Worm (Caenorhabditis elegans) whole organism, mixed stage, embryonic: ENCODE measurements around the gene F10C1.23.

ENCODE experiments used
- bed-3 ChIP-seq: fragments of 200-800 bp; sonication (Bioruptor generic); optimal IDR thresholded peaks from 3 replicates; lab custom pipeline; 2018; ENCODE audit warnings: mild to moderate bottlenecking, missing genetic modification characterization, moderate library complexity, missing compliant biosample characterization
- blmp-1 ChIP-seq: fragments of 150-350 bp; optimal IDR thresholded peaks from 2 replicates; lab custom pipeline; 2014; ENCODE audit warnings: missing biosample characterization, missing genetic modification characterization
- ceh-39 ChIP-seq: fragments of 150-350 bp; optimal IDR thresholded peaks from 2 replicates; lab custom pipeline; 2014; ENCODE audit warnings: missing biosample characterization, missing genetic modification characterization
- ceh-43 ChIP-seq: fragments of 200-800 bp; sonication (Bioruptor generic); optimal IDR thresholded peaks from 2 replicates; lab custom pipeline; 2018; ENCODE audit warnings: mild to moderate bottlenecking, missing genetic modification characterization, moderate library complexity, missing compliant biosample characterization
- ceh-83 ChIP-seq: fragments of 200-800 bp; sonication (Bioruptor generic); optimal IDR thresholded peaks from 2 replicates; lab custom pipeline; 2018; ENCODE audit warnings: mild to moderate bottlenecking, missing genetic modification characterization, missing compliant biosample characterization
- ces-1 ChIP-seq: fragments of 150-350 bp; optimal IDR thresholded peaks from 2 replicates; lab custom pipeline; 2014; ENCODE audit warnings: missing biosample characterization, missing genetic modification reagents, missing genetic modification characterization
- cnd-1 ChIP-seq: fragments of 200-800 bp; sonication (Bioruptor generic); optimal IDR thresholded peaks from 2 replicates; lab custom pipeline; 2018; ENCODE audit warnings: mild to moderate bottlenecking, missing genetic modification characterization, missing compliant biosample characterization
- drap-1 ChIP-seq: fragments of 200-800 bp; sonication (Bioruptor generic); optimal IDR thresholded peaks from 3 replicates; lab custom pipeline; 2018; ENCODE audit warnings: mild to moderate bottlenecking, missing genetic modification characterization, missing compliant biosample characterization
- elt-1 ChIP-seq: sonication (generic microtip); optimal IDR thresholded peaks from 2 replicates; lab custom pipeline; 2017; ENCODE audit warnings: missing genetic modification characterization, mild to moderate bottlenecking, missing compliant biosample characterization, antibody characterized with exemption, moderate library complexity, borderline replicate concordance; ENCODE audit not compliant: insufficient read depth
- elt-3 ChIP-seq: fragments of 150-350 bp; optimal IDR thresholded peaks from 2 replicates; lab custom pipeline; 2014; ENCODE audit warnings: missing biosample characterization, missing genetic modification characterization
- flh-1 ChIP-seq: fragments of 200-800 bp; sonication (Bioruptor generic); optimal IDR thresholded peaks from 2 replicates; lab custom pipeline; 2018; ENCODE audit warnings: mild to moderate bottlenecking, missing genetic modification characterization, moderate library complexity, missing compliant biosample characterization
- ham-2 ChIP-seq: fragments of 200-800 bp; sonication (Bioruptor generic); optimal IDR thresholded peaks from 2 replicates; lab custom pipeline; 2018; ENCODE audit warnings: mild to moderate bottlenecking, missing genetic modification characterization, missing compliant biosample characterization
- hlh-1 ChIP-seq: fragments of 150-350 bp; optimal IDR thresholded peaks from 2 replicates; lab custom pipeline; 2014; ENCODE audit warnings: missing biosample characterization, missing genetic modification reagents, missing genetic modification characterization
- lin-13 ChIP-seq: fragments of 150-350 bp; optimal IDR thresholded peaks from 2 replicates; lab custom pipeline; 2014; ENCODE audit warnings: missing biosample characterization, missing genetic modification characterization
- lin-32 ChIP-seq: fragments of 200-800 bp; sonication (Bioruptor generic); optimal IDR thresholded peaks from 2 replicates; lab custom pipeline; 2018; ENCODE audit warnings: mild to moderate bottlenecking, missing genetic modification characterization, missing compliant biosample characterization
- mab-5 ChIP-seq: fragments of 150-350 bp; optimal IDR thresholded peaks from 2 replicates; lab custom pipeline; 2014; ENCODE audit warnings: missing biosample characterization, missing genetic modification characterization
- mls-2 ChIP-seq: sonication (generic microtip); optimal IDR thresholded peaks from 2 replicates; lab custom pipeline; 2016; ENCODE audit warnings: mild to moderate bottlenecking, missing genetic modification characterization, moderate library complexity, missing compliant biosample characterization
- nhr-12 ChIP-seq: fragments of 150-350 bp; optimal IDR thresholded peaks from 2 replicates; lab custom pipeline; 2014; ENCODE audit warnings: missing biosample characterization, missing genetic modification characterization
- nhr-2 ChIP-seq: fragments of 150-350 bp; optimal IDR thresholded peaks from 2 replicates; lab custom pipeline; 2014; ENCODE audit warnings: missing biosample characterization, missing genetic modification characterization
- nhr-237 ChIP-seq: fragments of 150-350 bp; optimal IDR thresholded peaks from 2 replicates; lab custom pipeline; 2014; ENCODE audit warnings: missing biosample characterization, missing genetic modification characterization
- nhr-28 ChIP-seq: fragments of 150-350 bp; optimal IDR thresholded peaks from 2 replicates; lab custom pipeline; 2014; ENCODE audit warnings: missing biosample characterization, missing genetic modification characterization
- nhr-76 ChIP-seq: sonication (generic microtip); optimal IDR thresholded peaks from 2 replicates; lab custom pipeline; 2017; ENCODE audit warnings: missing biosample characterization, missing genetic modification characterization
- pha-4 ChIP-seq: fragments of 150-350 bp; optimal IDR thresholded peaks from 2 replicates; lab custom pipeline; 2018; ENCODE audit warnings: missing biosample characterization, missing genetic modification reagents, missing genetic modification characterization
- sem-2 ChIP-seq: fragments of 200-800 bp; sonication (Bioruptor generic); optimal IDR thresholded peaks from 2 replicates; lab custom pipeline; 2018; ENCODE audit warnings: mild to moderate bottlenecking, missing genetic modification characterization, missing compliant biosample characterization
- snpc-4 ChIP-seq: fragments of 150-350 bp; optimal IDR thresholded peaks from 2 replicates; lab custom pipeline; 2014; ENCODE audit warnings: missing biosample characterization, missing genetic modification characterization
- sptf-1 ChIP-seq: sonication (generic microtip); optimal IDR thresholded peaks from 2 replicates; lab custom pipeline; 2017; ENCODE audit warnings: mild to moderate bottlenecking, missing genetic modification characterization, moderate library complexity, missing compliant biosample characterization
- tbx-8 ChIP-seq: fragments of 200-800 bp; sonication (Bioruptor generic); optimal IDR thresholded peaks from 2 replicates; lab custom pipeline; 2018; ENCODE audit warnings: mild to moderate bottlenecking, missing genetic modification characterization, moderate library complexity, missing compliant biosample characterization
- unc-120 ChIP-seq: sonication (generic microtip); optimal IDR thresholded peaks from 2 replicates; lab custom pipeline; 2017; ENCODE audit warnings: missing genetic modification characterization, missing compliant biosample characterization; ENCODE audit not compliant: poor library complexity, severe bottlenecking
- unc-39 ChIP-seq: fragments of 150-350 bp; optimal IDR thresholded peaks from 2 replicates; lab custom pipeline; 2014; ENCODE audit warnings: missing biosample characterization, missing genetic modification characterization
- unc-62 ChIP-seq: fragments of 150-350 bp; optimal IDR thresholded peaks from 2 replicates; lab custom pipeline; 2014; ENCODE audit warnings: missing biosample characterization, missing genetic modification reagents, missing genetic modification characterization
- ztf-11 ChIP-seq: fragments of 150-350 bp; optimal IDR thresholded peaks from 2 replicates; lab custom pipeline; 2014; ENCODE audit warnings: missing biosample characterization, missing genetic modification characterization

The F10C1.23 gene

DNA sequence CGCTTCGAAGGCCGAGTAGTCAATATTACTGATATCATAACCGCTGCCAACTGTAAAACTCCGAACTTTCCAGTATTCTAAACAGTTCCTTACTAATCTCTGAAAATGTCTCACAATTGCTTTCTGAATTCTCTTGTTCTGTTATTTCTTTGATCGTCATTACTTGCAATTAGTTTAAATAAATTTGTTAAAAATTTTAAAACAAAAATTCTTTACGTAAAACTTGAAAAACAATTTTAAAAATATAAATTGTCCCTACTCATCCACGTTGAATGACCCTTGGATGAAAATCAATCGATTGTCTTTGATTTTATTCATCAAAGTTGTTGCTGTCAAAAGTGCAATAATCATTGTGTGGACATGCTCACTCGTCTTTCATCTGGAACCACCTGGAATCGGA, 36.4 kb downstream of the F10C1.23 start, which contains the start of gene acdh-8:
Gene acdh-8 (plus strand): TSS at position 301 of the 400 bp plus-strand sequence.
- no peak for TF ChIP-seq cnd-1 (tag; lab: Kevin White, UChicago)
- TF ChIP-seq drap-1 (GFP tag; lab: Kevin White, UChicago): no peak
- TF ChIP-seq unc-62 (GFP tag; lab: Kevin White, UChicago): no peak
- no peak for TF ChIP-seq unc-120
- TF ChIP-seq nhr-2 (tag; lab: Kevin White, UChicago): no peak
- no peak for TF ChIP-seq ham-2
- TF ChIP-seq flh-1 (GFP tag; lab: Kevin White, UChicago): no peak
- no peak for TF ChIP-seq ceh-43 (GFP tag; lab: Kevin White, UChicago)
- TF ChIP-seq elt-3: no peak
- TF ChIP-seq nhr-12 (tag; lab: Kevin White, UChicago): no peak
- no peak for TF ChIP-seq nhr-237 (tag; lab: Kevin White, UChicago)
- TF ChIP-seq blmp-1 (tag; lab: Kevin White, UChicago): no peak

DNA sequence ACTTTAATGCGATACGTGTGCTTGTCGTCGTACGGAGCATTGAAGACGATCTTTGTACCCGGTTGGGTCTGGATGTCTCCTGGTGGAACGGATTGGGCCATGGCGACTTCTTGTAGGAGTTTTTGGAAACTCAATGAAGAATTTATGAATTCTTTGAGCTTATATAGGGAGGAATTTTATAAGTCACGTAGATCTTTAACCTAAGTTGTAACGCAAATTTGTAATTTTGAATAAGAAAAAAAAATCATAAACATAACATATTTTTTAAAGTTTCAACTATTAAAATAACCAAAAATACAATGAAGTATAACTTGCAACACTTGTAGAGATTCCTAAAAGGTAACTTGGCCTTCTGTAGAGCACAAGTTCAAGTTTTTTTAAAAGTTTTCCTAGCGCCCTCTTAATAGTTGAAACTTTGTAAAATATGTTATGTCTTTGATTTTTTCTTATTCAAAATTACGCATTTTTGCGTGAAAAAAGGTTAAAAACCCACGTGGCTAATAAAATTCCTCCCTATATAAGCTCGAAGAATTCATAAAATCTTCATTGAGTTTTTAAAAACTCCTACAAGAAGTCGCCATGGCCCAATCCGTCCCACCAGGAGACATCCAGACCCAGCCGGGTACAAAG, 39.6 kb downstream of the F10C1.23 start, which contains the start of the genes msp-63 and msp-142:
Gene msp-63 (minus strand): TSS at position 101 of the 630 bp plus-strand sequence.
Gene msp-142 (plus strand): TSS at position 580 of the 630 bp plus-strand sequence.
- TF ChIP-seq ceh-83 (GFP tag; lab: Kevin White, UChicago) (no peak), ceh-39 (tag; lab: Kevin White, UChicago) (no peak), unc-120 (no peak), sptf-1 (tag; lab: Kevin White, UChicago) (no peak), hlh-1 (tag; lab: Kevin White, UChicago) (no peak), ham-2 (no peak), nhr-28 (tag; lab: Kevin White, UChicago) (no peak), ceh-43 (GFP tag; lab: Kevin White, UChicago) (no peak), bed-3 (GFP tag; lab: Kevin White, UChicago) (no peak), nhr-237 (tag; lab: Kevin White, UChicago) (no peak), tbx-8 (no peak)

DNA sequence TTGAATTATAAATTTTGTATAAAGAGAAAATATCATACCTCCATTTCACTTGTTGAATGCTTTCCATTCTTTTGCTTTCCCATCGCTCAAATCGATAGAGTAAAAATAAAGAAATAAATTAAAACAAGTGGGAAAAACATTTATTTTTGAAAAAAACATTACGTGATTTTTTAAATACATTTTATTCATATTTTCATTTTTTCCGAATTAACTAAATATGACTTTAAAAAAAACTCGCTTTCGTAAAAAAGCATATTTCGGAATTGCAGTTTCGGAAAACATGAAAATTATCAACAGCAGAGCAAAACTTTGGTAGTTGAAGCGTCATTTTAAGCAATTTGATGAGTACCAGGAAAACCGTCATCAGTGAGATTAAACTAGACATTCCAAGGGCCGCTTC, 41.7 kb downstream of the F10C1.23 start, which contains the start of gene K05F1.8:
Gene K05F1.8 (minus strand): TSS at position 101 of the 400 bp plus-strand sequence.
- TF ChIP-seq ham-2 (no peak), nhr-28 (tag; lab: Kevin White, UChicago) (no peak), nhr-2 (tag; lab: Kevin White, UChicago) (no peak), elt-3 (no peak), ztf-11 (tag; lab: Kevin White, UChicago) (no peak), elt-1 (tag; lab: Kevin White, UChicago) (no peak), ces-1 (GFP tag; lab: Kevin White, UChicago) (no peak), lin-32 (GFP tag; lab: Kevin White, UChicago) (no peak), nhr-237 (tag; lab: Kevin White, UChicago) (no peak), lin-13 (no peak), hlh-1 (tag; lab: Kevin White, UChicago) (no peak), nhr-76 (no peak), cnd-1 (tag; lab: Kevin White, UChicago) (no peak), sem-2 (GFP tag; lab: Kevin White, UChicago) (no peak), pha-4 (tag; lab: Kevin White, UChicago) (no peak), mls-2 (no peak)

DNA sequence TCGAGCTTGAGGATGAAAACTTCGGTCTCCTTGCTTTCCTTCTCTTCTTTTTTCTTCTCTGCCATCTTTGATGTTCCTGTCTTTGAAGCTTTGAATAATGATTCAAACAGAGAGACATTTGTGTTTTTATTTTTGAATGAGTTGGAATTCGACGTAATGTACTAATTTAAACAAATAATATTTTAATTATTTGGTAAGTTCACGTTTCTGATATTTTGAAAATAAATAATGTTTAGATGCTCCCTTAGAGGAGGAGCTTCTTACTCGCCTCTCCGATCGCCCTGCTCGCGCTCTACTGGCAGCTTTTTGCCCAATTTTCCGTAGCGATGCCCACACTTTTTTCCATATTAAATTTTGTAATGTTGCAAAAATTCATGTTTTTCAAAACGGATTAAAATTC, 43.2 kb downstream of the F10C1.23 start, which contains the start of the genes K05F1.9 and K05F1.1:
Gene K05F1.9 (minus strand): TSS at position 101 of the 400 bp plus-strand sequence.
Gene K05F1.1 (plus strand): TSS at position 308 of the 400 bp plus-strand sequence.
- TF ChIP-seq ztf-11 (tag; lab: Kevin White, UChicago): no peak
- TF ChIP-seq ceh-39 (tag; lab: Kevin White, UChicago): no peak
- no peak for TF ChIP-seq nhr-2 (tag; lab: Kevin White, UChicago)
- TF ChIP-seq ceh-43 (GFP tag; lab: Kevin White, UChicago): no peak
- TF ChIP-seq lin-13: no peak
- TF ChIP-seq ham-2: no peak
- TF ChIP-seq cnd-1 (tag; lab: Kevin White, UChicago): no peak
- no peak for TF ChIP-seq unc-39 (tag; lab: Kevin White, UChicago)
- TF ChIP-seq snpc-4 (tag; lab: Kevin White, UChicago): no peak
- no peak for TF ChIP-seq drap-1 (GFP tag; lab: Kevin White, UChicago)
- TF ChIP-seq mab-5 (tag; lab: Kevin White, UChicago): no peak
- no peak for TF ChIP-seq ceh-83 (GFP tag; lab: Kevin White, UChicago)
- no peak for TF ChIP-seq nhr-28 (tag; lab: Kevin White, UChicago)
- no peak for TF ChIP-seq nhr-12 (tag; lab: Kevin White, UChicago)
- TF ChIP-seq bed-3 (GFP tag; lab: Kevin White, UChicago): no peak
- TF ChIP-seq ces-1 (GFP tag; lab: Kevin White, UChicago): no peak
